Worm (Caenorhabditis elegans): Measurements from ENCODE around the gene C16C8.11.
A peak's percentile ranks its signal among the peaks of the same experiment; 100 is the strongest.

C16C8.11 gene

ce11 chrII:3453521-3453920 lies at the start of gene C16C8.11:
C16C8.11 (plus strand) TSS chrII:3453708.
- no peak for TF ChIP-seq zag-1 (tag; optimal IDR thresholded peaks at IDR 0.05)
- TF ChIP-seq daf-12 (tag; optimal IDR thresholded peaks at IDR 0.05), result no peak

- TF ChIP-seq ztf-11 (tag; optimal IDR thresholded peaks at IDR 0.05) (no peak), snpc-4 (tag; optimal IDR thresholded peaks at IDR 0.05) (no peak), nhr-25 (tag; optimal IDR thresholded peaks at IDR 0.05) (no peak), ceh-28 (tag; optimal IDR thresholded peaks at IDR 0.05) (no peak), ztf-4 (tag; optimal IDR thresholded peaks at IDR 0.05) (no peak), elt-2 (tag; optimal IDR thresholded peaks at IDR 0.05) (no peak), unc-62 (GFP tag; optimal IDR thresholded peaks at IDR 0.05) (no peak), lsy-12 (tag; optimal IDR thresholded peaks at IDR 0.05) (no peak), nhr-76 (tag; optimal IDR thresholded peaks at IDR 0.05) (no peak), nhr-11 (tag; optimal IDR thresholded peaks at IDR 0.05) (no peak), egl-5 (tag; optimal IDR thresholded peaks at IDR 0.05) (no peak), eor-1 (tag; optimal IDR thresholded peaks at IDR 0.05) (no peak)
Observed at ce11 chrII:3414383-3414910, 39.1 kb upstream of the C16C8.11 start, which contains the start of the genes F18A12.7 and F18A12.2. F18A12.7 (minus strand) TSS chrII:3414483. F18A12.2 (plus strand) TSS chrII:3414860.

ce11 chrII:3416528-3416927 lies 37.0 kb upstream of the C16C8.11 start, which contains the start of gene nep-6:
nep-6 (plus strand) TSS chrII:3416828.
- TF ChIP-seq lin-39 (tag; optimal IDR thresholded peaks at IDR 0.05), result no peak
- no peak for TF ChIP-seq lin-15B (tag; optimal IDR thresholded peaks at IDR 0.05)

ce11 chrII:3422938-3423337 lies 30.6 kb upstream of the C16C8.11 start:
- TF ChIP-seq mml-1 (tag; optimal IDR thresholded peaks at IDR 0.05), result no peak
- TF ChIP-seq ztf-4 (tag; optimal IDR thresholded peaks at IDR 0.05), result no peak
- TF ChIP-seq ceh-82 (tag; optimal IDR thresholded peaks at IDR 0.05), result no peak
- TF ChIP-seq elt-3 (tag; optimal IDR thresholded peaks at IDR 0.05), result no peak
- TF ChIP-seq nhr-77 (tag; optimal IDR thresholded peaks at IDR 0.05), result no peak
- TF ChIP-seq nhr-23 (tag; optimal IDR thresholded peaks at IDR 0.05), result no peak
- no peak for TF ChIP-seq fkh-2 (tag; optimal IDR thresholded peaks at IDR 0.05)

- no peak for TF ChIP-seq ztf-11 (tag; optimal IDR thresholded peaks at IDR 0.05)
- no peak for TF ChIP-seq lin-39 (tag; optimal IDR thresholded peaks at IDR 0.05)
- no peak for TF ChIP-seq ceh-16 (tag; optimal IDR thresholded peaks at IDR 0.05)
- TF ChIP-seq nhr-237 (tag; optimal IDR thresholded peaks at IDR 0.05), result no peak
- no peak for TF ChIP-seq hmg-11 (tag; optimal IDR thresholded peaks at IDR 0.05)
- TF ChIP-seq ZK546.5 (tag; optimal IDR thresholded peaks at IDR 0.05), result no peak
- no peak for TF ChIP-seq egl-5 (tag; optimal IDR thresholded peaks at IDR 0.05)
- no peak for TF ChIP-seq elt-3 (tag; optimal IDR thresholded peaks at IDR 0.05)
- TF ChIP-seq ceh-82 (tag; optimal IDR thresholded peaks at IDR 0.05), result no peak
- TF ChIP-seq tbx-2 (tag; optimal IDR thresholded peaks at IDR 0.05), result no peak
- TF ChIP-seq zag-1 (tag; optimal IDR thresholded peaks at IDR 0.05), result no peak
- TF ChIP-seq nfya-1 (tag; optimal IDR thresholded peaks at IDR 0.05; ENCODE audit: insufficient read depth), result no peak
- no peak for TF ChIP-seq eor-1 (tag; optimal IDR thresholded peaks at IDR 0.05)
- TF ChIP-seq unc-62 (GFP tag; optimal IDR thresholded peaks at IDR 0.05), result no peak
- no peak for TF ChIP-seq ztf-4 (tag; optimal IDR thresholded peaks at IDR 0.05)
Observed at ce11 chrII:3425433-3425832, 28.1 kb upstream of the C16C8.11 start, which contains the start of gene nep-11. nep-11 (minus strand) TSS chrII:3425533.

ce11 chrII:3428158-3428704 lies 25.3 kb upstream of the C16C8.11 start:
- TF ChIP-seq jun-1 (tag; optimal IDR thresholded peaks at IDR 0.05), result no peak
- no peak for TF ChIP-seq ceh-28 (tag; optimal IDR thresholded peaks at IDR 0.05)
- peak; percentile 72 for TF ChIP-seq lin-39 (tag; optimal IDR thresholded peaks at IDR 0.05)
- peak; percentile 20 for TF ChIP-seq sea-2 (GFP tag; optimal IDR thresholded peaks at IDR 0.05)
- TF ChIP-seq nfya-1 (tag; optimal IDR thresholded peaks at IDR 0.05; ENCODE audit: insufficient read depth), result peak; percentile 60
- TF ChIP-seq elt-3 (tag; optimal IDR thresholded peaks at IDR 0.05), result no peak
- peak; percentile 3 for TF ChIP-seq fkh-10 (GFP tag; optimal IDR thresholded peaks at IDR 0.05)
- no peak for TF ChIP-seq pqm-1 (tag; optimal IDR thresholded peaks at IDR 0.05)
- TF ChIP-seq hmg-11 (tag; optimal IDR thresholded peaks at IDR 0.05), result peak; percentile 66
- peak; percentile 19 for TF ChIP-seq snpc-4 (tag; optimal IDR thresholded peaks at IDR 0.05)
